Fruit fly (Drosophila melanogaster) whole organism, embryonic: Measurements from ENCODE around the gene CG32075.

ENCODE experiments used
- Atf3 ChIP-seq: fragments of 200-800 bp; sonication (Bioruptor generic); optimal IDR thresholded peaks from 3 replicates; lab custom pipeline; 2016; ENCODE audit warnings: missing biosample characterization, missing genetic modification characterization
- CG11093 ChIP-seq: fragments of 200-800 bp; sonication (Bioruptor generic); IDR thresholded peaks from 3 replicates; pipeline ENCODE4 v1.3.6; 2022; ENCODE audit warnings: missing biosample characterization, missing genetic modification characterization
- CG11456 ChIP-seq: fragments of 200-800 bp; sonication (Bioruptor generic); IDR thresholded peaks from 3 replicates; pipeline ENCODE4 v1.3.6; 2022; ENCODE audit warnings: missing biosample characterization, missing genetic modification characterization
- CG11504 ChIP-seq: fragments of 200-800 bp; sonication (Bioruptor generic); optimal IDR thresholded peaks from 3 replicates; lab custom pipeline; 2019; ENCODE audit warnings: missing biosample characterization, mild to moderate bottlenecking, missing genetic modification characterization, moderate library complexity
- CG12219 ChIP-seq: fragments of 200-800 bp; sonication (Bioruptor generic); optimal IDR thresholded peaks from 3 replicates; lab custom pipeline; 2018; ENCODE audit warnings: missing biosample characterization, mild to moderate bottlenecking, missing genetic modification characterization
- CG1529 ChIP-seq: fragments of 200-800 bp; sonication (Bioruptor generic); optimal IDR thresholded peaks from 3 replicates; lab custom pipeline; 2018; ENCODE audit warnings: missing biosample characterization, missing genetic modification characterization
- CG17568 ChIP-seq: fragments of 200-800 bp; sonication (Bioruptor generic); optimal IDR thresholded peaks from 2 replicates; lab custom pipeline; 2018; ENCODE audit warnings: missing biosample characterization, mild to moderate bottlenecking, missing genetic modification characterization, moderate library complexity
- CG9215 ChIP-seq: fragments of 200-800 bp; sonication (Bioruptor generic); IDR thresholded peaks from 2 replicates; pipeline ENCODE4 v1.3.6; 2022; ENCODE audit warnings: missing biosample characterization, missing genetic modification characterization
- CG9876 ChIP-seq: fragments of 200-800 bp; sonication (Bioruptor generic); optimal IDR thresholded peaks from 2 replicates; lab custom pipeline; 2016; ENCODE audit warnings: missing biosample characterization, missing genetic modification characterization
- Dbx ChIP-seq: fragments of 200-800 bp; sonication (Bioruptor generic); IDR thresholded peaks from 3 replicates; pipeline ENCODE4 v1.3.6; 2022; ENCODE audit warnings: missing biosample characterization, missing genetic modification characterization
- Deaf1 ChIP-seq: fragments of 200-800 bp; optimal IDR thresholded peaks from 3 replicates; lab custom pipeline; 2019; ENCODE audit warnings: missing biosample characterization, mild to moderate bottlenecking, missing genetic modification characterization, moderate library complexity
- Dfd ChIP-seq, 2 experiments: fragments of >200 bp; optimal IDR thresholded peaks; 2 replicates each; lab custom pipeline; 2017; ENCODE audit warnings: missing biosample characterization in 2 of 2, missing genetic modification characterization in 2 of 2
- Eip74EF ChIP-seq, 2 experiments: fragments of 200-800 bp in 1 of 2; fragments of >200 bp in 1 of 2; sonication (Bioruptor generic) in 1 of 2; optimal IDR thresholded peaks; 2 replicates each; lab custom pipeline; 2017 to 2019; ENCODE audit warnings: missing biosample characterization in 2 of 2, missing genetic modification characterization in 2 of 2, mild to moderate bottlenecking in 1 of 2, moderate library complexity in 1 of 2
- Ets65A ChIP-seq: fragments of 200-800 bp; sonication (Bioruptor generic); peaks from one replicate; lab custom pipeline; 2016; ENCODE audit warnings: missing biosample characterization, missing genetic modification characterization
- Lpt ChIP-seq: fragments of >200 bp; optimal IDR thresholded peaks from 2 replicates; lab custom pipeline; 2018; ENCODE audit warnings: missing biosample characterization, missing genetic modification characterization
- MESR4 ChIP-seq: fragments of 200-800 bp; sonication (Bioruptor generic); optimal IDR thresholded peaks from 2 replicates; lab custom pipeline; 2018; ENCODE audit warnings: missing biosample characterization, mild to moderate bottlenecking, missing genetic modification characterization, moderate library complexity
- Med ChIP-seq: fragments of 200-800 bp; sonication (Bioruptor generic); peaks from one replicate; lab custom pipeline; 2016; ENCODE audit warnings: missing biosample characterization, missing genetic modification characterization, mild to moderate bottlenecking, inconsistent platforms, moderate library complexity
- Mes4 ChIP-seq: fragments of 200-800 bp; sonication (Bioruptor generic); optimal IDR thresholded peaks from 2 replicates; lab custom pipeline; 2016; ENCODE audit warnings: missing biosample characterization, missing genetic modification characterization
- Oaz ChIP-seq: fragments of 200-800 bp; sonication (Bioruptor generic); IDR thresholded peaks from 2 replicates; pipeline ENCODE4 v1.3.6; 2022; ENCODE audit warnings: missing biosample characterization, missing genetic modification characterization
- Opbp ChIP-seq: fragments of 200-800 bp; sonication (Bioruptor generic); IDR thresholded peaks from 3 replicates; pipeline ENCODE4 v1.3.6; 2022; ENCODE audit warnings: missing biosample characterization, missing genetic modification characterization; ENCODE audit not compliant: partially characterized antibody
- Rx ChIP-seq: fragments of 200-800 bp; sonication (Bioruptor generic); IDR thresholded peaks from 2 replicates; pipeline ENCODE4 v1.3.6; 2022; ENCODE audit warnings: missing biosample characterization, missing genetic modification characterization
- Taf1 ChIP-seq: fragments of 200-800 bp; sonication (Bioruptor generic); IDR thresholded peaks from 2 replicates; pipeline ENCODE4 v1.3.6; 2022; ENCODE audit warnings: missing biosample characterization, missing genetic modification characterization
- Vsx1 ChIP-seq: fragments of 200-800 bp; sonication (Bioruptor generic); optimal IDR thresholded peaks from 2 replicates; lab custom pipeline; 2017; ENCODE audit warnings: missing biosample characterization, mild to moderate bottlenecking, missing genetic modification characterization, missing genetic modification reagents
- abd-A ChIP-seq: fragments of 200-800 bp; sonication (Bioruptor generic); optimal IDR thresholded peaks from 3 replicates; lab custom pipeline; 2019; ENCODE audit warnings: missing biosample characterization, mild to moderate bottlenecking, missing genetic modification characterization, moderate library complexity
- bsh ChIP-seq, 2 experiments: fragments of 200-800 bp; sonication (Bioruptor generic); optimal IDR thresholded peaks; 2 replicates each; lab custom pipeline; 2017 to 2018; ENCODE audit warnings: mild to moderate bottlenecking in 2 of 2, missing biosample characterization in 2 of 2, missing genetic modification characterization in 2 of 2, moderate library complexity in 1 of 2
- crol ChIP-seq: fragments of 200-800 bp; sonication (Bioruptor generic); IDR thresholded peaks from 2 replicates; pipeline ENCODE4 v1.3.6; 2022; ENCODE audit warnings: missing biosample characterization, missing genetic modification characterization
- exex ChIP-seq: fragments of 200-800 bp; sonication (Bioruptor generic); optimal IDR thresholded peaks from 4 replicates; lab custom pipeline; 2018; ENCODE audit warnings: missing biosample characterization, mild to moderate bottlenecking, missing genetic modification characterization, moderate library complexity
- gcm ChIP-seq: fragments of 200-800 bp; sonication (Bioruptor generic); optimal IDR thresholded peaks from 2 replicates; lab custom pipeline; 2019; ENCODE audit warnings: missing biosample characterization, mild to moderate bottlenecking, missing genetic modification characterization, moderate library complexity
- grn ChIP-seq: fragments of 200-800 bp; sonication (Bioruptor generic); optimal IDR thresholded peaks from 3 replicates; lab custom pipeline; 2017; ENCODE audit warnings: missing biosample characterization, missing genetic modification characterization
- gsb ChIP-seq: fragments of 200-800 bp; sonication (Bioruptor generic); IDR thresholded peaks from 2 replicates; pipeline ENCODE4 v1.3.6; 2022; ENCODE audit warnings: missing biosample characterization, missing genetic modification characterization
- insv ChIP-seq, 2 experiments: fragments of 200-800 bp; sonication (Bioruptor generic); optimal IDR thresholded peaks; 3 replicates each; lab custom pipeline; 2016 to 2018; ENCODE audit warnings: missing biosample characterization in 2 of 2, missing genetic modification characterization in 2 of 2
- kni ChIP-seq: fragments of 200-800 bp; sonication (Bioruptor generic); optimal IDR thresholded peaks from 3 replicates; lab custom pipeline; 2017; ENCODE audit warnings: mild to moderate bottlenecking, missing biosample characterization, missing genetic modification reagents, missing genetic modification characterization
- nom ChIP-seq: fragments of 200-800 bp; sonication (Bioruptor generic); optimal IDR thresholded peaks from 2 replicates; lab custom pipeline; 2017; ENCODE audit warnings: missing biosample characterization, missing genetic modification characterization, mild to moderate bottlenecking, moderate library complexity, missing genetic modification reagents
- oc ChIP-seq: fragments of 200-800 bp; sonication (Bioruptor generic); optimal IDR thresholded peaks from 2 replicates; lab custom pipeline; 2018; ENCODE audit warnings: missing biosample characterization, mild to moderate bottlenecking, missing genetic modification characterization, moderate library complexity
- phol ChIP-seq: fragments of 200-800 bp; sonication (Bioruptor generic); optimal IDR thresholded peaks from 3 replicates; lab custom pipeline; 2018; ENCODE audit warnings: missing biosample characterization, mild to moderate bottlenecking, missing genetic modification characterization, moderate library complexity
- pros ChIP-seq: fragments of 200-800 bp; sonication (Bioruptor generic); optimal IDR thresholded peaks from 3 replicates; lab custom pipeline; 2019; ENCODE audit warnings: missing biosample characterization, mild to moderate bottlenecking, missing genetic modification characterization, moderate library complexity
- repo ChIP-seq: fragments of 200-800 bp; sonication (Bioruptor generic); optimal IDR thresholded peaks from 2 replicates; lab custom pipeline; 2016; ENCODE audit warnings: missing biosample characterization, missing genetic modification characterization
- sc ChIP-seq, 3 experiments: fragments of >200 bp in 2 of 3; fragments of 200-800 bp in 1 of 3; sonication (Bioruptor generic) in 1 of 3; optimal IDR thresholded peaks; 2 replicates in 2 of 3; 3 replicates in 1 of 3; lab custom pipeline; 2017; ENCODE audit warnings: mild to moderate bottlenecking in 1 of 3, missing biosample characterization in 1 of 3, missing genetic modification characterization in 1 of 3, missing genetic modification reagents in 1 of 3
- sens ChIP-seq: fragments of 200-800 bp; sonication (Bioruptor generic); peaks from one replicate; lab custom pipeline; 2016; ENCODE audit warnings: missing biosample characterization, missing genetic modification characterization
- stc ChIP-seq: fragments of 200-800 bp; sonication (Bioruptor generic); IDR thresholded peaks from 2 replicates; pipeline ENCODE4 v1.3.6; 2022; ENCODE audit warnings: missing biosample characterization, missing genetic modification characterization
- vvl ChIP-seq: fragments of 200-800 bp; sonication (Bioruptor generic); IDR thresholded peaks from 2 replicates; pipeline ENCODE4 v1.3.6; 2022; ENCODE audit warnings: missing biosample characterization, missing genetic modification characterization
- z ChIP-seq: fragments of 200-800 bp; sonication (Bioruptor generic); IDR thresholded peaks from 3 replicates; pipeline ENCODE4 v1.3.6; 2022; ENCODE audit warnings: missing biosample characterization, missing genetic modification characterization
- zfh2 ChIP-seq: fragments of 200-800 bp; sonication (Bioruptor generic); optimal IDR thresholded peaks from 2 replicates; lab custom pipeline; 2016; ENCODE audit warnings: missing biosample characterization, missing genetic modification characterization

The CG32075 gene

dm6 chr3L:11023235-11023634, 41.5 kb downstream of the CG32075 start, which contains the start of gene Fad2:
Fad2 (plus strand) TSS chr3L:11023535.
- no peak for TF ChIP-seq Deaf1 (tag; lab: Kevin White, UChicago)
- peak; percentile 1 for TF ChIP-seq sens (GFP tag; lab: Kevin White, UChicago)

- TF ChIP-seq CG9876 (GFP tag; lab: Kevin White, UChicago) (no peak), Taf1 (GFP tag; lab: Robert Waterston, UW) (no peak), CG9215 (no peak), Mes4 (GFP tag; lab: Kevin White, UChicago) (no peak), gsb (no peak), stc (GFP tag; lab: Robert Waterston, UW) (no peak), CG1529 (no peak), CG12219 (no peak), nom (GFP tag; lab: Kevin White, UChicago) (peak; percentile 3), sc (optimal IDR thresholded peaks at IDR 0.05; lab: Kevin White, UChicago) (no peak), sc (GFP tag; optimal IDR thresholded peaks at IDR 0.05; lab: Kevin White, UChicago) (no peak), Dfd (GFP tag; optimal IDR thresholded peaks at IDR 0.05; lab: Kevin White, UChicago) (peak in 1 of 2 experiments; percentile 34), z (GFP tag; lab: Robert Waterston, UW) (no peak), phol (tag; lab: Kevin White, UChicago) (no peak), Rx (no peak), Lpt (GFP tag; lab: Kevin White, UChicago) (no peak), Dbx (no peak), CG11456 (GFP tag; lab: Robert Waterston, UW) (no peak), exex (tag; lab: Kevin White, UChicago) (no peak), bsh (GFP tag; optimal IDR thresholded peaks at IDR 0.05; lab: Kevin White, UChicago) (peak in 1 of 2 experiments; percentile 7), repo (no peak), MESR4 (GFP tag; lab: Kevin White, UChicago) (no peak)
- TF ChIP-seq, all 482 proteins: peak for 3
These were observed 42.8 kb downstream of the CG32075 start for dm6 chr3L:11021958-11022357.

dm6 chr3L:11020058-11020457, 44.7 kb downstream of the CG32075 start:
- peak; percentile 77 for TF ChIP-seq CG11504 (tag; lab: Kevin White, UChicago)
- TF ChIP-seq Eip74EF (GFP tag; optimal IDR thresholded peaks at IDR 0.05; lab: Kevin White, UChicago), result no peak
- TF ChIP-seq insv (GFP tag; optimal IDR thresholded peaks at IDR 0.05; lab: Kevin White, UChicago), result peak; percentile 38 to 92

- TF ChIP-seq zfh2 (GFP tag; lab: Kevin White, UChicago), result no peak
- TF ChIP-seq Oaz, result no peak
- no peak for TF ChIP-seq Ets65A (GFP tag; lab: Kevin White, UChicago)
- TF ChIP-seq crol, result no peak
- TF ChIP-seq kni (GFP tag; lab: Kevin White, UChicago), result peak; percentile 50
- no peak for TF ChIP-seq Opbp
- 0 out of 2 replicates have a peak, but pooled peaks have one; percentile 22 for TF ChIP-seq vvl (GFP tag; lab: Robert Waterston, UW)
- TF ChIP-seq oc (tag; lab: Kevin White, UChicago), result peak; percentile 44
- peak; percentile 76 for TF ChIP-seq Vsx1 (GFP tag; lab: Kevin White, UChicago)
- no peak for TF ChIP-seq CG11093 (GFP tag; lab: Robert Waterston, UW)
- peak; percentile 47 for TF ChIP-seq grn (GFP tag; lab: Kevin White, UChicago)
- TF ChIP-seq CG17568, result no peak
- TF ChIP-seq Taf1 (GFP tag; lab: Robert Waterston, UW), result no peak
- TF ChIP-seq Atf3 (GFP tag; lab: Kevin White, UChicago), result no peak
- no peak for TF ChIP-seq repo
- TF ChIP-seq pros, result peak; percentile 43
- no peak for TF ChIP-seq Med (GFP tag; lab: Kevin White, UChicago)
- TF ChIP-seq abd-A (tag; lab: Kevin White, UChicago), result peak; percentile 92
- TF ChIP-seq gcm (GFP tag; lab: Kevin White, UChicago), result no peak
These were observed 49.5 kb downstream of the CG32075 start for dm6 chr3L:11015203-11015602.
